Worm (Caenorhabditis elegans): ENCODE measurements around the gene K11H12.6.

Gene K11H12.6

DNA sequence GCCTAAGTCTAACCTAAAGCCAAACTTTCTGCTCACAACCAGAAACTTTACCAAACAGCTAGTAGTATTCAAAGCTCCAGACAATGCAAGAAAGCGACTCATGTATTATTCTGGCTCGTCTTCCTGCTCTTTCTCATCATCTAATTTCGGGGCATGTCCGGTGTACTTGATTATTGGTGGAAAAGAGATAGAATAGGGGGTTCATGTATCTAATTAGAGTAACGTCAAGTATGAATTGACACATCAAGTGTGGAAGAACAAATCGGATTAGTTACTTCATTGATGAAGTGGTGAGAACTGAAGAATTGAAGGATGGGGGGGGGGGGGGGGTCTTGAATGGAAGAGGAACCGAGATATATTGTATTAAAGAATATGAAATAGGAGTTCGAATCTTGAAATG, 48.3 kb downstream of the K11H12.6 start:
- no peak for TF ChIP-seq odd-2 (tag; optimal IDR thresholded peaks at IDR 0.05)
- TF ChIP-seq gmeb-2 (tag; optimal IDR thresholded peaks at IDR 0.05): no peak
- no peak for TF ChIP-seq C08G9.2 (tag; optimal IDR thresholded peaks at IDR 0.05)
- TF ChIP-seq unc-42 (tag; optimal IDR thresholded peaks at IDR 0.05): peak; percentile 67
- TF ChIP-seq pag-3 (tag; optimal IDR thresholded peaks at IDR 0.05; ENCODE audit: borderline replicate concordance): no peak
- TF ChIP-seq madf-2 (tag; optimal IDR thresholded peaks at IDR 0.05): no peak

DNA sequence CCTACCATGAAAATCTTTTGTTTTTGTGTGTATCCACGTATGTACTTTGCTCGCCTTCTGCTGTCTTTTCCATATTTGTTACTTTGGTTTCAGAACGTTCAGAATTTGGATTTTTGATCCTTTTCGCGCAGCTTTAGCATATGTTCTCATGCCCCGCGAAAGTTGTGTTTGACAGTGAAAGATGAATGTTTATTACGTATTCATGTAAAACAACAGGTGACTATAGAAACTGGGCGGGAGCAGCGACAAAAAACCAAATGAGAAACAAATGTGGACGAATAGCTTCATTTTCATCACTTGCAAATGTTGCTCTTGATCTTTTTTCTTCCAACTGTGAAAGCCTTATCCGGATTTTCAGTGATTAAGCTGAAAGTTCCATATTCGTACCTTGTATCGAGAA, 49.2 kb downstream of the K11H12.6 start, which contains the start of gene clec-164:
clec-164 (plus strand) TSS at position 301 of the 400 bp plus-strand sequence.
- TF ChIP-seq ceh-45 (GFP tag; IDR thresholded peaks at IDR 0.05) (no peak), Y22D7AL.16 (tag; optimal IDR thresholded peaks at IDR 0.05) (no peak), lin-11 (tag; optimal IDR thresholded peaks at IDR 0.05) (no peak), syd-9 (tag; optimal IDR thresholded peaks at IDR 0.05) (no peak), tbx-7 (tag; optimal IDR thresholded peaks at IDR 0.05) (no peak), hlh-6 (tag; optimal IDR thresholded peaks at IDR 0.05) (no peak), elt-4 (tag; optimal IDR thresholded peaks at IDR 0.05) (no peak)

Measured in whole organism, late embryonic.